Worm (Caenorhabditis elegans): Measurements from ENCODE around the gene Y66D12A.24.

Gene Y66D12A.24

DNA sequence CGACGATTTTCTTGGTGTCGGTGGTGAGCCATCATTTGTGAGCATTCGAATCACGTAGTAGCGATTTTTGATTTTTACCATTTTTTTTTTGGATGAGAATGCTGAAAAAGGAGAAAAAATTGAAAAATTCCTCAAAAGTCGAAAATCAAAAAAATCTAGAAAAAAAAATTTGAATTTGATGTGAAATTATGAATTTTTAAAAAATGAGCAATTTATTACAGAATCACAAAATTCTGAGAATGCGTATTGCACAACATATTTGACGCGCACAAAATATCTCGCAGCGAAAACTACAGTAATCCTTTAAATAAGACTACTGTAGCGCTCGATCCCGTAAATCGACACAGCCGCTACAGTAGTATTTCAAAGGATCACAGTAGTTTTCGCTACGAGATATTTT, 9.4 kb upstream of the Y66D12A.24 start, which contains the start of gene popl-5:
Gene popl-5 (minus strand): TSS at position 101 of the 400 bp plus-strand sequence.
- TF ChIP-seq F49E8.2 (tag; optimal IDR thresholded peaks at IDR 0.05; ENCODE audit: insufficient read depth), result no peak
- TF ChIP-seq lag-1 (GFP tag; IDR thresholded peaks at IDR 0.05), result no peak
- no peak for TF ChIP-seq F57C9.4 (tag; optimal IDR thresholded peaks at IDR 0.05)
- TF ChIP-seq ceh-27 (GFP tag; optimal IDR thresholded peaks at IDR 0.05), result no peak
- no peak for TF ChIP-seq egl-18 (GFP tag; IDR thresholded peaks at IDR 0.05)
- no peak for TF ChIP-seq F39B2.1 (GFP tag; IDR thresholded peaks at IDR 0.05)
- no peak for TF ChIP-seq F52B5.7 (tag; optimal IDR thresholded peaks at IDR 0.05)
- no peak for TF ChIP-seq egrh-3 (GFP tag; IDR thresholded peaks at IDR 0.05)
- TF ChIP-seq snpc-1.1 (tag; optimal IDR thresholded peaks at IDR 0.05; ENCODE audit: insufficient read depth), result no peak
- no peak for TF ChIP-seq F10E7.11 (tag; optimal IDR thresholded peaks at IDR 0.05)
- TF ChIP-seq zim-3 (tag; optimal IDR thresholded peaks at IDR 0.05), result no peak
- no peak for TF ChIP-seq Y53G8AR.9 (GFP tag; conservative IDR thresholded peaks at IDR 0.05)
- no peak for TF ChIP-seq xnd-1 (tag; optimal IDR thresholded peaks at IDR 0.05)
- TF ChIP-seq ceh-100 (GFP tag; IDR thresholded peaks at IDR 0.05), result no peak
- no peak for TF ChIP-seq hmg-1.2 (GFP tag; IDR thresholded peaks at IDR 0.05)
- no peak for TF ChIP-seq F33H1.4 (GFP tag; IDR thresholded peaks at IDR 0.05)
- TF ChIP-seq let-526 (GFP tag; IDR thresholded peaks at IDR 0.05), result no peak
- no peak for TF ChIP-seq D2030.7 (GFP tag; IDR thresholded peaks at IDR 0.05)
- TF ChIP-seq B0019.2 (GFP tag; conservative IDR thresholded peaks at IDR 0.05), result no peak
- TF ChIP-seq ccch-3 (GFP tag; optimal IDR thresholded peaks at IDR 0.05), result no peak

DNA sequence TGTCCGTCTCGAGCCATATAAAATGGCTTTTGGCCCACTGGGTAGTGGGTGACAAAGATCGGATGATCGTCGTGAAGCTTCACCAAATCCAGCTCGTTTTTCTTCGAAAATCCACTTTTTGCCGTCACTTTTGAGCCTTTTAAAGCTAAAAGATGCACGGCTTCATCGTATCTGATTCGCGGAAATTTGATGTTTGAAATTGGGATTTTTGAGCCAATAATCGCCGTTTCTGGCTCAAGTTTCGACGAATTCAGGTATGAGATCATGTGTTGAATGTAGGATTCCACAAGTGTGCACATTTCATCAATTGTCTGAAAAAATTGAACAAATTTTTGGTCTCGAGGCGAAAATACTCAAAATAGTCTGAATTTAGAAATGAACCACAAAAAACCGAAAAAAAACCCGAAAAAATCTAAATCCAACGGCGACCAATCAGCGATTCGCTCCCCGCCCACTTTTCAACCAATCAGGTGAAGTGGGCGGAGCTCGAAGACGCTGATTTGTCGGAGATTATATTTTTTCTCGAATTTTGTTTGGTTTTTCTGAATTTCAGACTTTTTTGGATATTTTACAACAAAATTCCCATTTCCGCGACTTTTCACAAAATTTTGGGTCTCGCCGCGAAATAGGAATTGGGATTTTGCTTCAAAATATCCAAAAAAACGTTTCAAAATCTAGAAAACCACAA, 7.9 kb upstream of the Y66D12A.24 start:
- no peak for TF ChIP-seq somi-1 (GFP tag; optimal IDR thresholded peaks at IDR 0.05)
- no peak for TF ChIP-seq F57C9.4 (tag; optimal IDR thresholded peaks at IDR 0.05)
- TF ChIP-seq hmg-20 (GFP tag; IDR thresholded peaks at IDR 0.05), result no peak
- no peak for TF ChIP-seq F52B5.7 (tag; optimal IDR thresholded peaks at IDR 0.05)
- no peak for TF ChIP-seq ccch-3 (GFP tag; optimal IDR thresholded peaks at IDR 0.05)
- no peak for TF ChIP-seq xnd-1 (tag; optimal IDR thresholded peaks at IDR 0.05)
- no peak for TF ChIP-seq let-607 (tag; optimal IDR thresholded peaks at IDR 0.05)
- no peak for TF ChIP-seq F10E7.11 (tag; optimal IDR thresholded peaks at IDR 0.05)
- TF ChIP-seq Y56A3A.18 (GFP tag; IDR thresholded peaks at IDR 0.05), result no peak
- TF ChIP-seq ztf-3 (GFP tag; optimal IDR thresholded peaks at IDR 0.05), result no peak
- no peak for TF ChIP-seq F23B12.7 (tag; optimal IDR thresholded peaks at IDR 0.05; ENCODE audit: insufficient read depth)
- no peak for TF ChIP-seq ZK185.1 (tag; optimal IDR thresholded peaks at IDR 0.05; ENCODE audit: poor library complexity, severe bottlenecking)
- TF ChIP-seq T07F8.4 (tag; optimal IDR thresholded peaks at IDR 0.05), result no peak
- TF ChIP-seq Y53F4B.3 (GFP tag; IDR thresholded peaks at IDR 0.05), result no peak
- TF ChIP-seq attf-3 (GFP tag; conservative IDR thresholded peaks at IDR 0.05), result no peak
- TF ChIP-seq C17E4.6 (GFP tag; IDR thresholded peaks at IDR 0.05), result no peak
- TF ChIP-seq ztf-25 (GFP tag; IDR thresholded peaks at IDR 0.05), result no peak
- no peak for TF ChIP-seq akir-1 (GFP tag; optimal IDR thresholded peaks at IDR 0.05)
- no peak for TF ChIP-seq atf-7 (tag; optimal IDR thresholded peaks at IDR 0.05)
- no peak for TF ChIP-seq hlh-26 (GFP tag; conservative IDR thresholded peaks at IDR 0.05)

DNA sequence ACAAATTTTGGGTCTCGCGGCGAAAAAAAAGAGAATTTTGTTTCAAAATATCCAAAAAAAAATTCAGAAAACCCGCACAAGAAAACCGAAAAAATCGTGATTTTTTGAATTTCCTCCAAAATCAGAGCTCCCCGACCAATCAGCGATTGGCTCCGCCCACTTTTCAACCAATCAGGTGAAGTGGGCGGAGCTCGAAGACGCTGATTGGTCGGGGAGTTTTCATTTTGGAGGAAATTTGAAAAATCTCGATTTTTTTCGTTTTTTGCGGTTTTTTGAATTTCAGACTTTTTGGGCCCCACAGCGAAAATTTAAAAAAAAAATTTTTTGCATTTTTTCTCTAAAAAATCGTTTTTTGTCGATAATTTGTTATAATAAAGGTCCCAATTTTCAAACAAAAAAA, 7.1 kb upstream of the Y66D12A.24 start:
- TF ChIP-seq nhr-179 (tag; optimal IDR thresholded peaks at IDR 0.05), result no peak
- TF ChIP-seq ztf-3 (GFP tag; optimal IDR thresholded peaks at IDR 0.05), result no peak
- no peak for TF ChIP-seq lin-54 (GFP tag; optimal IDR thresholded peaks at IDR 0.05)
- TF ChIP-seq die-1 (tag; optimal IDR thresholded peaks at IDR 0.05), result no peak
- TF ChIP-seq hmg-20 (GFP tag; IDR thresholded peaks at IDR 0.05), result no peak
- TF ChIP-seq T26A5.8 (tag; optimal IDR thresholded peaks at IDR 0.05), result no peak
- TF ChIP-seq ztf-25 (GFP tag; IDR thresholded peaks at IDR 0.05), result no peak
- TF ChIP-seq ekl-4 (GFP tag; IDR thresholded peaks at IDR 0.05), result no peak
- no peak for TF ChIP-seq Y56A3A.18 (GFP tag; IDR thresholded peaks at IDR 0.05)
- TF ChIP-seq akir-1 (GFP tag; optimal IDR thresholded peaks at IDR 0.05), result no peak
- no peak for TF ChIP-seq ceh-27 (GFP tag; optimal IDR thresholded peaks at IDR 0.05)
- no peak for TF ChIP-seq F37B4.10 (GFP tag; IDR thresholded peaks at IDR 0.05)
- TF ChIP-seq F22D6.2 (tag; optimal IDR thresholded peaks at IDR 0.05), result no peak
- TF ChIP-seq attf-6 (GFP tag; IDR thresholded peaks at IDR 0.05), result no peak
- no peak for TF ChIP-seq ZK185.1 (tag; optimal IDR thresholded peaks at IDR 0.05; ENCODE audit: poor library complexity, severe bottlenecking)

All from whole organism, young adult.